Fruit fly (Drosophila melanogaster) S2 (cell line): ENCODE results near the gene PIG-K.

Experiments
- CG8478 ChIP-seq: fragments of >200 bp; optimal IDR thresholded peaks from 2 replicates; lab custom pipeline; 2018
- CTCF ChIP-seq, 2 experiments: fragments of >200 bp; optimal IDR thresholded peaks; 2 replicates each; lab custom pipeline; 2018

dm6 chrX:1991843-1992242, 17.3 kb downstream of the PIG-K start:
- TF ChIP-seq CTCF (optimal IDR thresholded peaks at IDR 0.05; lab: Kevin White, UChicago) (no peak), CG8478 (lab: Kevin White, UChicago) (no peak)
